Worm (Caenorhabditis elegans): ENCODE results near the gene gtf-2E1.

ce11 chrIV:17262385-17262784 lies 7.3 kb downstream of the gtf-2E1 start, which contains the start of gene ZK550.6:
- TF ChIP-seq ama-1 (optimal IDR thresholded peaks at IDR 0.05) (no peak), gei-8 (GFP tag; optimal IDR thresholded peaks at IDR 0.05) (no peak), pha-4 (GFP tag; IDR thresholded peaks at IDR 0.05) (no peak), pha-4 (tag; optimal IDR thresholded peaks at IDR 0.05) (no peak), nhr-28 (tag; optimal IDR thresholded peaks at IDR 0.05) (no peak), mdl-1 (tag; optimal IDR thresholded peaks at IDR 0.05) (no peak), nhr-237 (tag; optimal IDR thresholded peaks at IDR 0.05) (no peak), ceh-28 (tag; optimal IDR thresholded peaks at IDR 0.05) (no peak), mes-2 (tag; optimal IDR thresholded peaks at IDR 0.05; ENCODE audit: poor library complexity, severe bottlenecking) (no peak), ZK546.5 (tag; optimal IDR thresholded peaks at IDR 0.05) (no peak), ztf-11 (tag; optimal IDR thresholded peaks at IDR 0.05) (no peak), lin-39 (tag; optimal IDR thresholded peaks at IDR 0.05) (no peak), ceh-82 (tag; optimal IDR thresholded peaks at IDR 0.05) (no peak), ces-1 (GFP tag; optimal IDR thresholded peaks at IDR 0.05) (no peak)

Measured in whole organism, L4 larva.